Fruit fly (Drosophila melanogaster): ENCODE results near the gene Rbp6.

dm6 chr3L:17243136-17243535 lies 5.1 kb upstream of the Rbp6 start, which contains the start of gene CG7707:
- TF ChIP-seq CG11617 (GFP tag; optimal IDR thresholded peaks at IDR 0.05) (no peak), kay (GFP tag; ENCODE audit: borderline replicate concordance) (no peak), bab1 (GFP tag; optimal IDR thresholded peaks at IDR 0.05) (no peak), Clk (GFP tag; optimal IDR thresholded peaks at IDR 0.05) (no peak), CG5204 (GFP tag; optimal IDR thresholded peaks at IDR 0.05) (no peak), CG12768 (GFP tag; optimal IDR thresholded peaks at IDR 0.05) (no peak), CG1620 (GFP tag; optimal IDR thresholded peaks at IDR 0.05) (no peak), Mnt (GFP tag; optimal IDR thresholded peaks at IDR 0.05) (no peak)
